In genomic region chrIII:3367772-3368171, ce11 we compare ENCODE assay signal across 4 worm cellular contexts.
TF ChIP-seq lines count a peak whose summit lies in the region.

No protein-coding gene starts in this region.

TF ChIP-seq in whole organism, L1 larva, 84 proteins besides CTCF, POLR2A, EP300 and RAD21:
- TF ChIP-seq fos-1 (tag; optimal IDR thresholded peaks at IDR 0.05; lab: Kevin White, UChicago) (no peak), mdl-1 (tag; optimal IDR thresholded peaks at IDR 0.05; lab: Kevin White, UChicago) (peak in 1 of 2 experiments; percentile 49), lsy-2 (tag; optimal IDR thresholded peaks at IDR 0.05; lab: Kevin White, UChicago) (peak in 1 of 2 experiments; percentile 6), blmp-1 (tag; optimal IDR thresholded peaks at IDR 0.05; lab: Kevin White, UChicago) (peak; percentile 27), fkh-4 (tag; optimal IDR thresholded peaks at IDR 0.05; lab: Kevin White, UChicago; ENCODE audit: borderline replicate concordance) (no peak), ceh-90 (tag; optimal IDR thresholded peaks at IDR 0.05; lab: Kevin White, UChicago) (no peak), lin-35 (GFP tag; optimal IDR thresholded peaks at IDR 0.05; lab: Kevin White, UChicago) (peak in 1 of 2 experiments; percentile 8), C34B4.2 (tag; optimal IDR thresholded peaks at IDR 0.05; lab: Kevin White, UChicago) (no peak), lir-3 (tag; optimal IDR thresholded peaks at IDR 0.05; lab: Kevin White, UChicago; ENCODE audit: poor library complexity) (no peak), mep-1 (tag; optimal IDR thresholded peaks at IDR 0.05; lab: Kevin White, UChicago) (no peak), elt-2 (tag; optimal IDR thresholded peaks at IDR 0.05; lab: Kevin White, UChicago) (no peak), aly-2 (tag; optimal IDR thresholded peaks at IDR 0.05; lab: Kevin White, UChicago) (no peak), nhr-85 (tag; lab: Kevin White, UChicago) (peak; percentile 75), nhr-84 (tag; optimal IDR thresholded peaks at IDR 0.05; lab: Kevin White, UChicago) (no peak), jun-1 (tag; optimal IDR thresholded peaks at IDR 0.05; lab: Kevin White, UChicago) (no peak), lin-14 (GFP tag; optimal IDR thresholded peaks at IDR 0.05; lab: Kevin White, UChicago) (peak; percentile 20), fkh-10 (GFP tag; optimal IDR thresholded peaks at IDR 0.05; lab: Kevin White, UChicago) (no peak), nhr-237 (tag; optimal IDR thresholded peaks at IDR 0.05; lab: Kevin White, UChicago) (no peak), tbx-2 (tag; optimal IDR thresholded peaks at IDR 0.05; lab: Kevin White, UChicago) (no peak), nhr-76 (tag; optimal IDR thresholded peaks at IDR 0.05; lab: Kevin White, UChicago) (no peak)

TF ChIP-seq in whole organism, L2 larva, 48 proteins besides CTCF, POLR2A, EP300 and RAD21:
- TF ChIP-seq sma-3 (GFP tag; optimal IDR thresholded peaks at IDR 0.05; lab: Kevin White, UChicago) (peak; percentile 22), nhr-25 (tag; optimal IDR thresholded peaks at IDR 0.05; lab: Kevin White, UChicago) (peak; percentile 61), lin-13 (GFP tag; optimal IDR thresholded peaks at IDR 0.05; lab: Kevin White, UChicago) (no peak), sma-9 (GFP tag; optimal IDR thresholded peaks at IDR 0.05; lab: Kevin White, UChicago) (peak; percentile 27), sma-9 (tag; optimal IDR thresholded peaks at IDR 0.05; lab: Kevin White, UChicago) (no peak)

TF ChIP-seq in whole organism, L3 larva, 47 proteins besides CTCF, POLR2A, EP300 and RAD21:
- TF ChIP-seq pha-4 (tag; optimal IDR thresholded peaks at IDR 0.05; lab: Kevin White, UChicago): no peak
- TF ChIP-seq ceh-28 (tag; optimal IDR thresholded peaks at IDR 0.05; lab: Kevin White, UChicago): no peak
- peak; percentile 17 for TF ChIP-seq nhr-25 (tag; optimal IDR thresholded peaks at IDR 0.05; lab: Kevin White, UChicago)
- peak; percentile 9 for TF ChIP-seq nhr-43 (tag; optimal IDR thresholded peaks at IDR 0.05; lab: Kevin White, UChicago; ENCODE audit: poor library complexity, severe bottlenecking)

TF ChIP-seq in whole organism, L4 larva, 104 proteins besides CTCF, POLR2A, EP300 and RAD21:
- TF ChIP-seq Y48G9A.11 (GFP tag; IDR thresholded peaks at IDR 0.05; lab: Robert Waterston, UW) (no peak), nhr-42 (GFP tag; IDR thresholded peaks at IDR 0.05; lab: Robert Waterston, UW) (no peak), nhr-28 (tag; optimal IDR thresholded peaks at IDR 0.05; lab: Kevin White, UChicago) (peak; percentile 1), daf-19 (GFP tag; conservative IDR thresholded peaks at IDR 0.05; lab: Robert Waterston, UW) (no peak), mdl-1 (tag; optimal IDR thresholded peaks at IDR 0.05; lab: Kevin White, UChicago) (peak in 1 of 2 experiments; percentile 36), snpc-4 (tag; optimal IDR thresholded peaks at IDR 0.05; lab: Kevin White, UChicago) (no peak), dve-1 (tag; optimal IDR thresholded peaks at IDR 0.05; lab: Kevin White, UChicago; ENCODE audit: insufficient read depth) (no peak), lin-29 (GFP tag; IDR thresholded peaks at IDR 0.05; lab: Robert Waterston, UW) (no peak), pqm-1 (tag; optimal IDR thresholded peaks at IDR 0.05; lab: Kevin White, UChicago) (no peak), unc-62 (GFP tag; optimal IDR thresholded peaks at IDR 0.05 in 1 of 2; lab: Kevin White, UChicago) (no peak), unc-62 (tag; optimal IDR thresholded peaks at IDR 0.05; lab: Kevin White, UChicago) (no peak), pha-4 (GFP tag; IDR thresholded peaks at IDR 0.05; lab: Robert Waterston, UW) (no peak), pha-4 (tag; optimal IDR thresholded peaks at IDR 0.05; lab: Kevin White, UChicago) (no peak), fkh-10 (GFP tag; optimal IDR thresholded peaks at IDR 0.05; lab: Kevin White, UChicago) (no peak), T26A8.4 (GFP tag; IDR thresholded peaks at IDR 0.05; lab: Robert Waterston, UW) (no peak), F44E2.7 (GFP tag; IDR thresholded peaks at IDR 0.05; lab: Robert Waterston, UW) (no peak), hlh-30 (tag; optimal IDR thresholded peaks at IDR 0.05; lab: Kevin White, UChicago; ENCODE audit: insufficient read depth) (peak; percentile 54), spr-1 (tag; optimal IDR thresholded peaks at IDR 0.05; lab: Kevin White, UChicago) (no peak), ZK546.5 (tag; optimal IDR thresholded peaks at IDR 0.05; lab: Kevin White, UChicago) (no peak), hif-1 (tag; optimal IDR thresholded peaks at IDR 0.05; lab: Kevin White, UChicago) (no peak), egl-27 (tag; optimal IDR thresholded peaks at IDR 0.05; lab: Kevin White, UChicago) (no peak), nhr-48 (tag; optimal IDR thresholded peaks at IDR 0.05; lab: Kevin White, UChicago) (no peak), fos-1 (tag; optimal IDR thresholded peaks at IDR 0.05; lab: Kevin White, UChicago) (no peak), arid-1 (GFP tag; conservative IDR thresholded peaks at IDR 0.05; lab: Robert Waterston, UW) (no peak), Y105C5A.15 (GFP tag; IDR thresholded peaks at IDR 0.05; lab: Robert Waterston, UW) (no peak), ceh-44 (GFP tag; IDR thresholded peaks at IDR 0.05; lab: Robert Waterston, UW) (no peak), dmd-8 (GFP tag; IDR thresholded peaks at IDR 0.05; lab: Robert Waterston, UW) (no peak), ceh-20 (GFP tag; IDR thresholded peaks at IDR 0.05; lab: Robert Waterston, UW) (no peak), aha-1 (tag; lab: Kevin White, UChicago) (peak; percentile 92), F26F4.8 (GFP tag; conservative IDR thresholded peaks at IDR 0.05; lab: Robert Waterston, UW) (no peak), lim-7 (GFP tag; IDR thresholded peaks at IDR 0.05; lab: Robert Waterston, UW) (no peak)

Comparison
In these comparisons a context has a peak if more than half of its experiments do, and no peak if none do; other contexts are left out.
1. Of the 29 proteins assayed by ChIP-seq in both whole organism, L4 larva and whole organism, L1 larva: peak only in whole organism, L4 larva: aha-1 and nhr-28; only in whole organism, L1 larva: none; in both: none; in neither: 25; mixed calls (peak in some experiments, not most) for 2.